Worm (Caenorhabditis elegans) whole organism, L2 larva: ENCODE data around the gene T04B8.5.
"Not testable (repeated sequence)": the region's sequence is repeated elsewhere in the genome, so short reads cannot be mapped to it uniquely, and the experiment has no call there.

Experiments
- C34F6.9 ChIP-seq: fragments of 150-350 bp; optimal IDR thresholded peaks from 2 replicates; lab custom pipeline; 2014; ENCODE audit warnings: missing biosample characterization, missing genetic modification characterization
- F13H6.1 ChIP-seq: sonication (generic microtip); optimal IDR thresholded peaks from 2 replicates; lab custom pipeline; 2016; ENCODE audit warnings: missing genetic modification characterization, missing compliant biosample characterization
- Y55F3AM.14 ChIP-seq: fragments of 200-800 bp; sonication (Bioruptor generic); optimal IDR thresholded peaks from 2 replicates; lab custom pipeline; 2018; ENCODE audit warnings: mild to moderate bottlenecking, missing genetic modification characterization, missing compliant biosample characterization
- ZK546.5 ChIP-seq: sonication (generic microtip); optimal IDR thresholded peaks from 2 replicates; lab custom pipeline; 2017; ENCODE audit warnings: missing biosample characterization, missing genetic modification characterization
- aly-2 ChIP-seq: fragments of 150-350 bp; optimal IDR thresholded peaks from 2 replicates; lab custom pipeline; 2014; ENCODE audit warnings: missing biosample characterization, missing genetic modification characterization
- ama-1 ChIP-seq: fragments of 150-350 bp; optimal IDR thresholded peaks from 2 replicates; lab custom pipeline; 2018; ENCODE audit warnings: inconsistent platforms
- blmp-1 ChIP-seq: sonication (generic microtip); optimal IDR thresholded peaks from 2 replicates; lab custom pipeline; 2017; ENCODE audit warnings: missing genetic modification characterization, mild to moderate bottlenecking, missing compliant biosample characterization, antibody characterized with exemption, moderate library complexity; ENCODE audit not compliant: insufficient read depth
- ceh-16 ChIP-seq: fragments of 150-350 bp; optimal IDR thresholded peaks from 2 replicates; lab custom pipeline; 2014; ENCODE audit warnings: missing biosample characterization, missing genetic modification characterization
- ceh-82 ChIP-seq: fragments of 150-350 bp; optimal IDR thresholded peaks from 2 replicates; lab custom pipeline; 2014; ENCODE audit warnings: missing biosample characterization, missing genetic modification characterization
- crh-2 ChIP-seq: sonication (generic microtip); optimal IDR thresholded peaks from 2 replicates; lab custom pipeline; 2017; ENCODE audit warnings: missing biosample characterization, missing genetic modification characterization
- dmd-4 ChIP-seq: sonication (generic microtip); optimal IDR thresholded peaks from 2 replicates; lab custom pipeline; 2017; ENCODE audit warnings: missing biosample characterization, missing genetic modification characterization
- egl-27 ChIP-seq: sonication (generic microtip); optimal IDR thresholded peaks from 3 replicates; lab custom pipeline; 2017; ENCODE audit warnings: missing biosample characterization, missing genetic modification reagents, missing genetic modification characterization
- elt-1 ChIP-seq: fragments of 150-350 bp; optimal IDR thresholded peaks from 2 replicates; lab custom pipeline; 2014; ENCODE audit warnings: missing biosample characterization, missing genetic modification characterization
- elt-3 ChIP-seq: sonication (generic microtip); optimal IDR thresholded peaks from 2 replicates; lab custom pipeline; 2017; ENCODE audit warnings: missing biosample characterization, missing genetic modification characterization
- gmeb-1 ChIP-seq: fragments of 150-350 bp; optimal IDR thresholded peaks from 2 replicates; lab custom pipeline; 2014; ENCODE audit warnings: missing biosample characterization, missing genetic modification characterization
- lin-11 ChIP-seq: fragments of 150-350 bp; sonication (generic microtip); optimal IDR thresholded peaks from 2 replicates; lab custom pipeline; 2014; ENCODE audit warnings: missing biosample characterization, missing genetic modification characterization, inconsistent platforms, mixed read lengths
- lin-13 ChIP-seq: fragments of 150-350 bp; optimal IDR thresholded peaks from 2 replicates; lab custom pipeline; 2014; ENCODE audit warnings: missing biosample characterization, missing genetic modification reagents, missing genetic modification characterization
- lin-39 ChIP-seq: fragments of 150-350 bp; optimal IDR thresholded peaks from 2 replicates; lab custom pipeline; 2014; ENCODE audit warnings: missing biosample characterization, missing genetic modification reagents, missing genetic modification characterization
- lsy-2 ChIP-seq, 2 experiments: fragments of 150-350 bp in 1 of 2; sonication (generic microtip) in 1 of 2; optimal IDR thresholded peaks; 2 replicates each; lab custom pipeline; 2014 to 2017; ENCODE audit warnings: missing biosample characterization in 2 of 2, missing genetic modification characterization in 2 of 2
- mab-5 ChIP-seq: fragments of 150-350 bp; optimal IDR thresholded peaks from 2 replicates; lab custom pipeline; 2014; ENCODE audit warnings: missing biosample characterization, missing genetic modification characterization
- mbf-1 ChIP-seq: sonication (generic microtip); optimal IDR thresholded peaks from 2 replicates; lab custom pipeline; 2017; ENCODE audit warnings: missing biosample characterization, missing genetic modification characterization
- mdl-1 ChIP-seq, 2 experiments: fragments of 150-350 bp in 1 of 2; sonication (generic microtip) in 1 of 2; optimal IDR thresholded peaks; 2 replicates each; lab custom pipeline; 2017; ENCODE audit warnings: missing biosample characterization in 2 of 2, missing genetic modification characterization in 2 of 2
- nhr-10 ChIP-seq: sonication (generic microtip); optimal IDR thresholded peaks from 2 replicates; lab custom pipeline; 2017; ENCODE audit warnings: missing biosample characterization, missing genetic modification characterization
- nhr-11 ChIP-seq: fragments of 150-350 bp; optimal IDR thresholded peaks from 2 replicates; lab custom pipeline; 2014; ENCODE audit warnings: missing biosample characterization, missing genetic modification characterization
- nhr-12 ChIP-seq: fragments of 150-350 bp; optimal IDR thresholded peaks from 2 replicates; lab custom pipeline; 2014; ENCODE audit warnings: missing biosample characterization, missing genetic modification characterization
- nhr-129 ChIP-seq: fragments of 150-350 bp; optimal IDR thresholded peaks from 2 replicates; lab custom pipeline; 2014; ENCODE audit warnings: missing biosample characterization, missing genetic modification characterization
- nhr-21 ChIP-seq: fragments of 150-350 bp; optimal IDR thresholded peaks from 2 replicates; lab custom pipeline; 2014; ENCODE audit warnings: missing biosample characterization, missing genetic modification characterization
- nhr-237 ChIP-seq: fragments of 150-350 bp; optimal IDR thresholded peaks from 2 replicates; lab custom pipeline; 2014; ENCODE audit warnings: missing biosample characterization, missing genetic modification characterization
- nhr-25 ChIP-seq: fragments of 150-350 bp; sonication (generic microtip); optimal IDR thresholded peaks from 3 replicates; lab custom pipeline; 2014; ENCODE audit warnings: missing biosample characterization, missing genetic modification characterization
- nhr-6 ChIP-seq: fragments of 150-350 bp; optimal IDR thresholded peaks from 2 replicates; lab custom pipeline; 2014; ENCODE audit warnings: missing biosample characterization, missing genetic modification characterization
- nhr-77 ChIP-seq: fragments of 150-350 bp; optimal IDR thresholded peaks from 2 replicates; lab custom pipeline; 2014; ENCODE audit warnings: missing biosample characterization, missing genetic modification characterization
- peb-1 ChIP-seq: fragments of 150-350 bp; optimal IDR thresholded peaks from 2 replicates; lab custom pipeline; 2014; ENCODE audit warnings: missing biosample characterization, missing genetic modification characterization
- sma-3 ChIP-seq: sonication (generic microtip); optimal IDR thresholded peaks from 2 replicates; lab custom pipeline; 2016; ENCODE audit warnings: missing genetic modification reagents, missing genetic modification characterization, missing compliant biosample characterization
- snpc-4 ChIP-seq: fragments of 150-350 bp; optimal IDR thresholded peaks from 2 replicates; lab custom pipeline; 2014; ENCODE audit warnings: missing biosample characterization, missing genetic modification characterization
- unc-55 ChIP-seq: fragments of 150-350 bp; sonication (generic microtip); optimal IDR thresholded peaks from 3 replicates; lab custom pipeline; 2014; ENCODE audit warnings: missing biosample characterization, missing genetic modification reagents, missing genetic modification characterization
- zag-1 ChIP-seq: fragments of 150-350 bp; optimal IDR thresholded peaks from 2 replicates; lab custom pipeline; 2014; ENCODE audit warnings: missing biosample characterization, missing genetic modification characterization
- ztf-1 ChIP-seq: fragments of 200-800 bp; sonication (Bioruptor generic); conservative IDR thresholded peaks from 2 replicates; pipeline ENCODE4 v1.3.6; 2022; ENCODE audit warnings: missing genetic modification characterization, missing compliant biosample characterization
- ztf-11 ChIP-seq: sonication (generic microtip); optimal IDR thresholded peaks from 2 replicates; lab custom pipeline; 2017; ENCODE audit warnings: missing biosample characterization, missing genetic modification characterization
- ztf-4 ChIP-seq: fragments of 150-350 bp; optimal IDR thresholded peaks from 2 replicates; lab custom pipeline; 2014; ENCODE audit warnings: missing biosample characterization, missing genetic modification characterization

Gene T04B8.5

DNA sequence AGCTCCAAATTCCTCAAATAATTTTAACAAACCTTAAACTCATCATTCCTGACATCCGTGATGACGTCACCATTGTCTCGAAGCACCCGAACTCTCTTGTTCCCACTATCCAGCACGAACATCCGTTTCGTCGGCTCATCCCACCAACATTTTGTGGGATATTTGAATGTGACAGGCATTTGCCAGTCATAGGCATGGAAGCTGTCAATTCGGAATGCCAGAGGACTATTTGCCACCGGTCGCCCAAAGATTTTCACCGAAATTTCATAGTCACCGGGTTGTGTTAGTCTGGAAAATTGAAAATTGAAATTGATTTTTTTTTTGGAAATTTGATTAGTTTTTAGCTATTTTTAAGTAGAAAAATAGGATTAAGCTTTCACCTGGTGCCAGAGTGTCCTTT, 27.6 kb downstream of the T04B8.5 start:
- TF ChIP-seq lin-13 (GFP tag; lab: Kevin White, UChicago), result no peak
- TF ChIP-seq zag-1, result no peak
- TF ChIP-seq ama-1 (lab: Kevin White, UChicago), result no peak
- no peak for TF ChIP-seq ztf-1
- no peak for TF ChIP-seq sma-3
- TF ChIP-seq mbf-1 (tag; lab: Kevin White, UChicago), result no peak
- no peak for TF ChIP-seq dmd-4 (tag; lab: Kevin White, UChicago)
- TF ChIP-seq crh-2 (tag; lab: Kevin White, UChicago), result no peak
- TF ChIP-seq nhr-129 (tag; lab: Kevin White, UChicago), result no peak
- no peak for TF ChIP-seq unc-55
- no peak for TF ChIP-seq blmp-1

DNA sequence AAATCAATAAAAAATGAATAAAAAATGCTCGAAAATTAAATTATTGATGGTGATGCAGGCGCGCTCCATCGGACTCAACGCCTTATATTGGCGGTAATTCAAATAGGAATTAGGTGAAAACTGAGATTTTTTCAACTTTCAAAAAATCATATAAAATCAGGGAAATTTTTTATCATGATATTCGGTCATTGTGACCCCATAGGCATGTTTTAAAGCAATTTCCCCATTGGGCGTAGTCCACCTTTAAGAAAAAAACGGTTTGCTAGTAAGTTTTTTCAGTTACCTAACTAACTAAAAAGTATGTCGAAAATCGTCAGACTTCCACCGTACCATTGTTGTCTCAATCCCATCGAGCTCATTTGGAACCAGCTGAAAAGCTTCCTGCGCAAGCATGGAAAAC, 31.1 kb downstream of the T04B8.5 start, which contains the start of gene W08F4.1:
Gene W08F4.1 (plus strand): TSS at position 301 of the 400 bp plus-strand sequence.
- TF ChIP-seq elt-3, nhr-21, ceh-82 (tag; lab: Kevin White, UChicago): not testable (repeated sequence)
- TF ChIP-seq, all 48 proteins: peak for 0; not testable (repeated sequence) for 48

DNA sequence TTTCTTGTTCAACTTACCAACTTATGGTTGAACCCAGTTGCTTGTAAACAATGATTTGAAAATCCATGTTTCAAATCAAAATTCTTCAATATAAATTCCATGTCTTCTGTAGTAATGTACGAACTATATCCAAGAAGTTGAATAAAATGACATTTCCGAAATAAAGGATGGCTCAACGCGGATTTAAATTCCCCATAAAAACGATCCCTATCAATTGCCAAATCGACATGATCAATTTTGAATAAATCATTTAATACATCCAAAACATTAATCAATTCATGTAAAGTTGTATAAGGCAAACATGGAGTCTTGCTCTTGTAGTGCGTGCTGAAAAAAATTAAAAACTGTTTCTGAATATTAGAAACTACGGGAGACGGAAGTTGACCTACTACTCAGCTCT, 33.2 kb downstream of the T04B8.5 start, which contains the start of gene W08F4.10:
Gene W08F4.10 (minus strand): TSS at position 101 of the 400 bp plus-strand sequence.
- TF ChIP-seq ceh-82 (tag; lab: Kevin White, UChicago), result no peak
- no peak for TF ChIP-seq nhr-6 (tag; lab: Kevin White, UChicago)
- TF ChIP-seq snpc-4 (tag; lab: Kevin White, UChicago), result no peak
- TF ChIP-seq egl-27, result no peak

DNA sequence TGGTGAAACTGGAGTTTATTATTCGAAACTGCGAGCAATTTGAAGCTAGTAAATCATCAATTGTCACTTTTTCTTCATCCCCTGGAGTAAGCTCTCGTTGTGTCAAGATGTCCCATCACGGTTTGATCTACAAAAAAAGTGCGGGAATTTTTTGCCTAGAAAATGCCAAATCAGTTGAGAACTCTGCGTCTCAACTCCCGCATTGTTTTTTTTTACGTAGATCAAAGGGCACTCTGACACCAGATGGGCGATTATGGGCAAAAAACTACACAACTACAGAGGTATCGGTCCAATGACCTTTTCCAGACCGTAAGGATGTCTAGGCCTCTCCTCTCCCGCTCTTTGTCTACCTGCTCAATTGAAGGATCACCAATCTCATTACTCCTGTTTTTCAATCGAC, 36.8 kb downstream of the T04B8.5 start, which contains the start of gene fbxb-34:
Gene fbxb-34 (plus strand): TSS at position 301 of the 400 bp plus-strand sequence.
- no peak for TF ChIP-seq zag-1
- no peak for TF ChIP-seq nhr-25 (tag; lab: Kevin White, UChicago)
- no peak for TF ChIP-seq nhr-21 (tag; lab: Kevin White, UChicago)
- no peak for TF ChIP-seq crh-2 (tag; lab: Kevin White, UChicago)
- no peak for TF ChIP-seq mdl-1 (tag; optimal IDR thresholded peaks at IDR 0.05; lab: Kevin White, UChicago)
- no peak for TF ChIP-seq sma-3
- TF ChIP-seq mab-5, result no peak
- TF ChIP-seq nhr-129 (tag; lab: Kevin White, UChicago), result no peak
- no peak for TF ChIP-seq lsy-2 (tag; optimal IDR thresholded peaks at IDR 0.05; lab: Kevin White, UChicago)
- TF ChIP-seq lin-11 (tag; lab: Kevin White, UChicago), result no peak
- no peak for TF ChIP-seq nhr-10 (tag; lab: Kevin White, UChicago)
- TF ChIP-seq peb-1 (tag; lab: Kevin White, UChicago), result no peak
- TF ChIP-seq ama-1 (lab: Kevin White, UChicago), result no peak
- no peak for TF ChIP-seq nhr-77 (tag; lab: Kevin White, UChicago)
- no peak for TF ChIP-seq F13H6.1 (tag; lab: Kevin White, UChicago)

DNA sequence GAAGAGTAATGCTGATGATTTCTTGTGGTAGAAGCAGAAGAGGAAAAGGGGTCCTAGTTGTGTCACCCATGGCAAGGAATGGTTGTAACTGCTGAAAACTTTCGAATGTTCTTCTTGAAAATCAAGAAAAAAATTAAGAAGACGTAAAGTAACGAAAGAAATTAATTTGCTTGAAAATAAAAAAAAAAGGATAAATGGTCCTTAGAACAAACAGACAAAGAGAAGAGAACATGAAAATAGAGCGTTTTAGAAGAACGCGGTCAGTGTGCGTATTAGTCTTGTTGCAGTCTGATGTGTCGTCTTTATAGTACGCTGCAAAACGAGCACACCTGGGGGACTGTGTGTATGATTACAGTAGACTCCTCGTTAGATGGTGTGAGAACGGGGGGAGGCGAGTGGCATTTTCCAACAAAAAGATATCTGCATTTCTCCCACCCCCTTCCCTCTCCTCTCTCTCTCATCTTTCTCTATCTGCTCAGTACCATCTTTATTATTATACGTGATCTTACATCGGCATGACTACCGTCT, 40.0 kb downstream of the T04B8.5 start, which contains the start of the genes W08F4.12 and W08F4.13:
Gene W08F4.12 (minus strand): TSS at position 101 of the 528 bp plus-strand sequence.
Gene W08F4.13 (plus strand): TSS at position 478 of the 528 bp plus-strand sequence.
- TF ChIP-seq ztf-4 (tag; lab: Kevin White, UChicago) (no peak), ZK546.5 (tag; lab: Kevin White, UChicago) (no peak), nhr-6 (tag; lab: Kevin White, UChicago) (no peak), lin-11 (tag; lab: Kevin White, UChicago) (no peak), ztf-11 (tag; lab: Kevin White, UChicago) (no peak), lin-13 (GFP tag; lab: Kevin White, UChicago) (no peak), elt-1 (tag; lab: Kevin White, UChicago) (no peak), nhr-12 (no peak), elt-3 (tag; lab: Kevin White, UChicago) (no peak), peb-1 (tag; lab: Kevin White, UChicago) (no peak), C34F6.9 (tag; lab: Kevin White, UChicago) (no peak), aly-2 (tag; lab: Kevin White, UChicago) (no peak), lin-39 (no peak), nhr-11 (tag; lab: Kevin White, UChicago) (no peak), snpc-4 (tag; lab: Kevin White, UChicago) (no peak), Y55F3AM.14 (GFP tag; lab: Kevin White, UChicago) (no peak), nhr-237 (tag; lab: Kevin White, UChicago) (no peak), nhr-10 (tag; lab: Kevin White, UChicago) (no peak), gmeb-1 (no peak), ceh-16 (tag; lab: Kevin White, UChicago) (no peak)
